Fruit fly (Drosophila melanogaster) whole organism, embryonic: Measurements from ENCODE around the gene CG31278.

Source experiments
- BEAF-32 ChIP-seq: fragments of 200-800 bp; sonication (Bioruptor generic); optimal IDR thresholded peaks from 3 replicates; lab custom pipeline; 2017; ENCODE audit warnings: missing biosample characterization, missing genetic modification characterization, mild to moderate bottlenecking, moderate library complexity, missing genetic modification reagents
- Blimp-1 ChIP-seq: fragments of 200-800 bp; sonication (Bioruptor generic); optimal IDR thresholded peaks from 3 replicates; lab custom pipeline; 2018; ENCODE audit warnings: missing biosample characterization, missing genetic modification characterization, mild to moderate bottlenecking, moderate library complexity, missing genetic modification reagents
- CG10321 ChIP-seq: fragments of 200-800 bp; sonication (Bioruptor generic); IDR thresholded peaks from 2 replicates; pipeline ENCODE4 v1.3.6; 2022; ENCODE audit warnings: missing biosample characterization, missing genetic modification characterization
- CG10543 ChIP-seq: fragments of 200-800 bp; sonication (Bioruptor generic); optimal IDR thresholded peaks from 3 replicates; lab custom pipeline; 2017; ENCODE audit warnings: missing biosample characterization, mild to moderate bottlenecking, missing genetic modification characterization, moderate library complexity
- CG10959 ChIP-seq: fragments of 200-800 bp; sonication (Bioruptor generic); IDR thresholded peaks from 2 replicates; pipeline ENCODE4 v1.3.6; 2022; ENCODE audit warnings: missing biosample characterization, missing genetic modification characterization
- CG12104 ChIP-seq: fragments of 200-800 bp; sonication (Bioruptor generic); optimal IDR thresholded peaks from 3 replicates; lab custom pipeline; 2016; ENCODE audit warnings: missing biosample characterization, missing genetic modification characterization
- CG12391 ChIP-seq: fragments of 200-800 bp; sonication (Bioruptor generic); optimal IDR thresholded peaks from 3 replicates; lab custom pipeline; 2018; ENCODE audit warnings: missing biosample characterization, mild to moderate bottlenecking, missing genetic modification characterization, moderate library complexity
- CG13296 ChIP-seq: fragments of 200-800 bp; sonication (Bioruptor generic); optimal IDR thresholded peaks from 3 replicates; lab custom pipeline; 2018; ENCODE audit warnings: missing biosample characterization, mild to moderate bottlenecking, missing genetic modification characterization
- CG16779 ChIP-seq: fragments of 200-800 bp; sonication (Bioruptor generic); IDR thresholded peaks from 2 replicates; pipeline ENCODE4 v1.3.6; 2022; ENCODE audit warnings: missing biosample characterization, missing genetic modification characterization
- CG17385 ChIP-seq: fragments of 200-800 bp; sonication (Bioruptor generic); optimal IDR thresholded peaks from 3 replicates; lab custom pipeline; 2018; ENCODE audit warnings: missing biosample characterization, mild to moderate bottlenecking, missing genetic modification characterization
- CG17802 ChIP-seq: fragments of 200-800 bp; sonication (Bioruptor generic); optimal IDR thresholded peaks from 2 replicates; lab custom pipeline; 2018; ENCODE audit warnings: missing biosample characterization, mild to moderate bottlenecking, missing genetic modification characterization, moderate library complexity
- CG17829 ChIP-seq: fragments of 200-800 bp; optimal IDR thresholded peaks from 2 replicates; lab custom pipeline; 2019; ENCODE audit warnings: missing biosample characterization, mild to moderate bottlenecking, missing genetic modification characterization, moderate library complexity
- CG1792 ChIP-seq: fragments of 200-800 bp; sonication (Bioruptor generic); optimal IDR thresholded peaks from 2 replicates; lab custom pipeline; 2016; ENCODE audit warnings: missing biosample characterization, missing genetic modification characterization
- CG18476 ChIP-seq: fragments of 200-800 bp; sonication (Bioruptor generic); optimal IDR thresholded peaks from 2 replicates; lab custom pipeline; 2016; ENCODE audit warnings: missing biosample characterization, mild to moderate bottlenecking, missing genetic modification characterization
- CG2202 ChIP-seq: fragments of 200-800 bp; sonication (Bioruptor generic); optimal IDR thresholded peaks from 2 replicates; lab custom pipeline; 2018; ENCODE audit warnings: missing biosample characterization, mild to moderate bottlenecking, missing genetic modification characterization
- CG3163 ChIP-seq: fragments of 200-800 bp; sonication (Bioruptor generic); optimal IDR thresholded peaks from 3 replicates; lab custom pipeline; 2016; ENCODE audit warnings: missing biosample characterization, missing genetic modification characterization
- CG34224 ChIP-seq: fragments of 200-800 bp; sonication (Bioruptor generic); IDR thresholded peaks from 3 replicates; pipeline ENCODE4 v1.3.6; 2022; ENCODE audit warnings: missing biosample characterization, missing genetic modification characterization; ENCODE audit not compliant: partially characterized antibody
- CG7271 ChIP-seq: fragments of 200-800 bp; sonication (Bioruptor generic); optimal IDR thresholded peaks from 2 replicates; lab custom pipeline; 2018; ENCODE audit warnings: missing biosample characterization, mild to moderate bottlenecking, missing genetic modification characterization, moderate library complexity
- CG7987 ChIP-seq: fragments of 200-800 bp; sonication (Bioruptor generic); optimal IDR thresholded peaks from 2 replicates; lab custom pipeline; 2018; ENCODE audit warnings: missing biosample characterization, mild to moderate bottlenecking, missing genetic modification characterization, moderate library complexity
- Chrac-16 ChIP-seq: fragments of 200-800 bp; sonication (Bioruptor generic); optimal IDR thresholded peaks from 3 replicates; lab custom pipeline; 2016; ENCODE audit warnings: missing biosample characterization, missing genetic modification characterization
- CoRest ChIP-seq: fragments of 200-800 bp; sonication (Bioruptor generic); optimal IDR thresholded peaks from 3 replicates; lab custom pipeline; 2018; ENCODE audit warnings: missing biosample characterization, mild to moderate bottlenecking, missing genetic modification characterization, moderate library complexity
- D19B ChIP-seq: fragments of 200-800 bp; sonication (Bioruptor generic); optimal IDR thresholded peaks from 2 replicates; lab custom pipeline; 2017; ENCODE audit warnings: missing biosample characterization, mild to moderate bottlenecking, missing genetic modification characterization
- Dip2 ChIP-seq: fragments of 200-800 bp; sonication (Bioruptor generic); IDR thresholded peaks from 2 replicates; pipeline ENCODE4 v1.3.6; 2022; ENCODE audit warnings: missing biosample characterization, missing genetic modification characterization
- Drgx ChIP-seq: fragments of 200-800 bp; sonication (Bioruptor generic); IDR thresholded peaks from 2 replicates; pipeline ENCODE4 v1.3.6; 2022; ENCODE audit warnings: missing biosample characterization, missing genetic modification characterization
- Ets65A ChIP-seq: fragments of 200-800 bp; sonication (Bioruptor generic); peaks from one replicate; lab custom pipeline; 2016; ENCODE audit warnings: missing biosample characterization, missing genetic modification characterization
- Ets97D ChIP-seq: fragments of 200-800 bp; sonication (Bioruptor generic); optimal IDR thresholded peaks from 3 replicates; lab custom pipeline; 2016; ENCODE audit warnings: missing biosample characterization, missing genetic modification characterization
- HLH4C ChIP-seq: fragments of 200-800 bp; sonication (Bioruptor generic); IDR thresholded peaks from 3 replicates; pipeline ENCODE4 v1.3.6; 2022; ENCODE audit warnings: missing biosample characterization, missing genetic modification characterization; ENCODE audit not compliant: partially characterized antibody
- HLH54F ChIP-seq: fragments of 200-800 bp; sonication (Bioruptor generic); optimal IDR thresholded peaks from 3 replicates; lab custom pipeline; 2016; ENCODE audit warnings: missing biosample characterization, missing genetic modification characterization
- NfI ChIP-seq: fragments of 200-800 bp; sonication (Bioruptor generic); optimal IDR thresholded peaks from 3 replicates; lab custom pipeline; 2018; ENCODE audit warnings: missing biosample characterization, mild to moderate bottlenecking, missing genetic modification characterization, moderate library complexity
- Poxn ChIP-seq: fragments of 200-800 bp; sonication (Bioruptor generic); IDR thresholded peaks from 2 replicates; pipeline ENCODE4 v1.3.6; 2022; ENCODE audit warnings: missing biosample characterization, missing genetic modification characterization
- Side ChIP-seq: fragments of 200-800 bp; sonication (Bioruptor generic); optimal IDR thresholded peaks from 2 replicates; lab custom pipeline; 2016; ENCODE audit warnings: missing biosample characterization, missing genetic modification characterization
- Sox100B ChIP-seq: fragments of 200-800 bp; sonication (Bioruptor generic); optimal IDR thresholded peaks from 3 replicates; lab custom pipeline; 2018; ENCODE audit warnings: missing biosample characterization, mild to moderate bottlenecking, missing genetic modification characterization
- abd-A ChIP-seq: fragments of 200-800 bp; sonication (Bioruptor generic); optimal IDR thresholded peaks from 3 replicates; lab custom pipeline; 2019; ENCODE audit warnings: missing biosample characterization, mild to moderate bottlenecking, missing genetic modification characterization, moderate library complexity
- ap ChIP-seq: fragments of 200-800 bp; sonication (Bioruptor generic); IDR thresholded peaks from 2 replicates; pipeline ENCODE4 v1.3.6; 2022; ENCODE audit warnings: missing biosample characterization, missing genetic modification characterization
- ci ChIP-seq: fragments of 200-800 bp; sonication (Bioruptor generic); IDR thresholded peaks from 3 replicates; pipeline ENCODE4 v1.3.6; 2022; ENCODE audit warnings: missing biosample characterization, missing genetic modification characterization
- corto ChIP-seq: fragments of 200-800 bp; sonication (Bioruptor generic); optimal IDR thresholded peaks from 2 replicates; lab custom pipeline; 2016; ENCODE audit warnings: missing biosample characterization, mild to moderate bottlenecking, missing genetic modification characterization, moderate library complexity
- da ChIP-seq: fragments of 200-800 bp; sonication (Bioruptor generic); optimal IDR thresholded peaks from 2 replicates; lab custom pipeline; 2016; ENCODE audit warnings: missing biosample characterization, missing genetic modification characterization
- danr ChIP-seq: fragments of 200-800 bp; sonication (Bioruptor generic); IDR thresholded peaks from 2 replicates; pipeline ENCODE4 v1.3.6; 2022; ENCODE audit warnings: missing biosample characterization, missing genetic modification characterization
- dati ChIP-seq: fragments of 200-800 bp; sonication (Bioruptor generic); IDR thresholded peaks from 2 replicates; pipeline ENCODE4 v1.3.6; 2022; ENCODE audit warnings: missing biosample characterization, missing genetic modification characterization
- eyg ChIP-seq: fragments of 200-800 bp; sonication (Bioruptor generic); optimal IDR thresholded peaks from 3 replicates; lab custom pipeline; 2016; ENCODE audit warnings: missing biosample characterization, missing genetic modification characterization
- hb ChIP-seq: fragments of 200-800 bp; sonication (Bioruptor generic); IDR thresholded peaks from 3 replicates; pipeline ENCODE4 v1.3.6; 2022; ENCODE audit warnings: missing biosample characterization, missing genetic modification characterization; ENCODE audit not compliant: partially characterized antibody
- hkb ChIP-seq, 2 experiments: fragments of 200-800 bp in 1 of 2; fragments of >200 bp in 1 of 2; sonication (Bioruptor generic) in 1 of 2; IDR thresholded peaks in 1 of 2; optimal IDR thresholded peaks in 1 of 2; 2 replicates each; pipeline versions ENCODE4 v1.3.6 to Lab custom; 2017 to 2022; ENCODE audit warnings: missing biosample characterization in 1 of 2, missing genetic modification characterization in 1 of 2
- hth ChIP-seq: fragments of >200 bp; optimal IDR thresholded peaks from 2 replicates; lab custom pipeline; 2017; ENCODE audit warnings: inconsistent platforms
- nerfin-2 ChIP-seq: fragments of 200-800 bp; sonication (Bioruptor generic); IDR thresholded peaks from 2 replicates; pipeline ENCODE4 v1.3.6; 2022; ENCODE audit warnings: missing biosample characterization, missing genetic modification characterization; ENCODE audit not compliant: partially characterized antibody
- nmo ChIP-seq: fragments of 200-800 bp; sonication (Bioruptor generic); optimal IDR thresholded peaks from 2 replicates; lab custom pipeline; 2018; ENCODE audit warnings: missing biosample characterization, mild to moderate bottlenecking, missing genetic modification characterization, moderate library complexity
- pb ChIP-seq: fragments of 200-800 bp; sonication (Bioruptor generic); optimal IDR thresholded peaks from 3 replicates; lab custom pipeline; 2016; ENCODE audit warnings: missing biosample characterization, missing genetic modification characterization
- phol ChIP-seq: fragments of 200-800 bp; sonication (Bioruptor generic); optimal IDR thresholded peaks from 3 replicates; lab custom pipeline; 2018; ENCODE audit warnings: missing biosample characterization, mild to moderate bottlenecking, missing genetic modification characterization, moderate library complexity
- pita ChIP-seq: fragments of 200-800 bp; sonication (Bioruptor generic); optimal IDR thresholded peaks from 2 replicates; lab custom pipeline; 2017; ENCODE audit warnings: missing biosample characterization, mild to moderate bottlenecking, missing genetic modification characterization
- ranshi ChIP-seq: fragments of 200-800 bp; sonication (Bioruptor generic); IDR thresholded peaks from 2 replicates; pipeline ENCODE4 v1.3.6; 2022; ENCODE audit warnings: missing biosample characterization, missing genetic modification characterization
- row ChIP-seq: fragments of 200-800 bp; sonication (Bioruptor generic); IDR thresholded peaks from 3 replicates; pipeline ENCODE4 v1.3.6; 2022; ENCODE audit warnings: missing biosample characterization, missing genetic modification characterization
- wor ChIP-seq: fragments of 200-800 bp; sonication (Bioruptor generic); IDR thresholded peaks from 2 replicates; pipeline ENCODE4 v1.3.6; 2022; ENCODE audit warnings: missing biosample characterization, missing genetic modification characterization

CG31278 gene

dm6 chr3R:10675101-10675500 is 33.0 kb downstream of the CG31278 start (continued):
- TF ChIP-seq abd-A (no peak), da (GFP tag; lab: Kevin White, UChicago) (no peak), nmo (GFP tag; lab: Kevin White, UChicago) (peak; percentile 53), D19B (GFP tag; lab: Kevin White, UChicago) (no peak), hb (peak; percentile 69; the same call in 2 of the 3 replicates), Chrac-16 (GFP tag; lab: Kevin White, UChicago) (no peak), CG3163 (GFP tag; lab: Kevin White, UChicago) (peak; percentile 48), CG10543 (GFP tag; lab: Kevin White, UChicago) (peak; percentile 37), Blimp-1 (GFP tag; lab: Kevin White, UChicago) (peak; percentile 17), NfI (GFP tag; lab: Kevin White, UChicago) (peak; percentile 1), ranshi (GFP tag; lab: Robert Waterston, UW) (no peak), CG7271 (no peak), HLH4C (peak; percentile 52; the same call in 1 of the 3 replicates), row (GFP tag; lab: Robert Waterston, UW) (0 out of 3 replicates have a peak, but pooled peaks have one; percentile 18), CG17802 (tag; lab: Kevin White, UChicago) (no peak), CG2202 (tag; lab: Kevin White, UChicago) (no peak), CG18476 (GFP tag; lab: Kevin White, UChicago) (no peak), pita (GFP tag; lab: Kevin White, UChicago) (peak; percentile 99), Ets65A (GFP tag; lab: Kevin White, UChicago) (peak; percentile 94), BEAF-32 (GFP tag; lab: Kevin White, UChicago) (peak; percentile 87), CG12104 (no peak), CG17829 (tag; lab: Kevin White, UChicago) (peak; percentile 62), Side (GFP tag; lab: Kevin White, UChicago) (peak; percentile 50), Drgx (GFP tag; lab: Robert Waterston, UW) (no peak), CG12391 (tag; lab: Kevin White, UChicago) (peak; percentile 30), Sox100B (GFP tag; lab: Kevin White, UChicago) (no peak), eyg (GFP tag; lab: Kevin White, UChicago) (no peak), corto (no peak), CG1792 (GFP tag; lab: Kevin White, UChicago) (no peak), HLH54F (GFP tag; lab: Kevin White, UChicago) (peak; percentile 50), danr (GFP tag; lab: Robert Waterston, UW) (no peak), pb (no peak), CG7987 (GFP tag; lab: Kevin White, UChicago) (peak; percentile 70), dati (GFP tag; lab: Robert Waterston, UW) (no peak), Dip2 (GFP tag; lab: Robert Waterston, UW) (no peak), CG34224 (GFP tag; lab: Robert Waterston, UW) (peak; percentile 60; the same call in 2 of the 3 replicates), CG10959 (GFP tag; lab: Robert Waterston, UW) (no peak), CG10321 (GFP tag; lab: Robert Waterston, UW) (no peak), ap (GFP tag; lab: Robert Waterston, UW) (no peak), CG17385 (no peak), phol (tag; lab: Kevin White, UChicago) (peak; percentile 58), CoRest (tag; lab: Kevin White, UChicago) (peak; percentile 54), hkb (optimal IDR thresholded peaks at IDR 0.05; lab: Kevin White, UChicago) (no peak), hkb (GFP tag; IDR thresholded peaks at IDR 0.05; lab: Robert Waterston, UW) (no peak), ci (no peak; the same call in 2 of the 3 replicates), Poxn (GFP tag; lab: Robert Waterston, UW) (no peak), CG13296 (GFP tag; lab: Kevin White, UChicago) (no peak), Ets97D (GFP tag; lab: Kevin White, UChicago) (peak; percentile 55), wor (GFP tag; lab: Robert Waterston, UW) (no peak), hth (lab: Kevin White, UChicago) (no peak), CG16779 (GFP tag; lab: Robert Waterston, UW) (no peak), nerfin-2 (peak; percentile 49)
